Fruit fly (Drosophila melanogaster): ENCODE data around the gene Erk7.

Erk7 gene

DNA sequence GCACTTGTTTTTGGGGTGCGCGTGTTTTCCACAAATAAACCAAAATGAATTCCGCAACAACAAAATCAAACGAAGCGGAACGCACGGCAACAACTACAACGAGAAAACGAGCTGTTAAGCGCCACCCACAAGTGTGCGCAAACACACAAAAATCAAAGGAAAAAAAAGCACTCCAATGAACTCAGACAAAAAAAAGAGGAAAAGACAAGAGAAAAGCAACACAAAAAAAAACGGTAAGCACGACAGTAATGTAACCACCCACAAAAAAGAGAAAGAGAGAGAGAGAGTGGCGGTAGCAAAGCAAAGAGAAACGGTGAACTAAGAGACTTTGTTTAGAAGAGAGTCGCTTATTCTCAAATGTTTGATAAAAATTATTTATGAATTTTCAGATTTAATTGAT, 38.2 kb upstream of the Erk7 start (continued):
- TF ChIP-seq CG31627 (GFP tag; optimal IDR thresholded peaks at IDR 0.05) (no peak), Ets21C (GFP tag; optimal IDR thresholded peaks at IDR 0.05) (no peak), CG11762 (GFP tag; optimal IDR thresholded peaks at IDR 0.05; ENCODE audit: insufficient read depth) (peak; percentile 74), CG6792 (GFP tag; optimal IDR thresholded peaks at IDR 0.05) (peak; percentile 54), CG6808 (GFP tag; optimal IDR thresholded peaks at IDR 0.05) (peak; percentile 87), CG6163 (GFP tag; IDR thresholded peaks at IDR 0.05) (peak; percentile 98), Gug (GFP tag; IDR thresholded peaks at IDR 0.05) (peak; percentile 77), Met (GFP tag; optimal IDR thresholded peaks at IDR 0.05) (peak; percentile 70), CG8119 (GFP tag; IDR thresholded peaks at IDR 0.05) (peak; percentile 98), cyc (GFP tag; optimal IDR thresholded peaks at IDR 0.05) (no peak), CG1621 (tag; optimal IDR thresholded peaks at IDR 0.05) (peak; percentile 74), CG6854 (GFP tag; optimal IDR thresholded peaks at IDR 0.05) (peak; percentile 94), lz (GFP tag; optimal IDR thresholded peaks at IDR 0.05) (peak; percentile 62), Sox14 (GFP tag; optimal IDR thresholded peaks at IDR 0.05) (peak; percentile 56), fd59A (GFP tag; optimal IDR thresholded peaks at IDR 0.05) (peak; percentile 48), CG8319 (GFP tag; optimal IDR thresholded peaks at IDR 0.05) (peak; percentile 60), ss (GFP tag; optimal IDR thresholded peaks at IDR 0.05) (peak; percentile 90 to 92), fkh (GFP tag; optimal IDR thresholded peaks at IDR 0.05) (no peak), salr (GFP tag; optimal IDR thresholded peaks at IDR 0.05) (peak; percentile 36 to 80), CG9139 (GFP tag; optimal IDR thresholded peaks at IDR 0.05) (peak; percentile 90), Smox (GFP tag; optimal IDR thresholded peaks at IDR 0.05) (peak; percentile 49)

- TF ChIP-seq Ets21C (GFP tag; optimal IDR thresholded peaks at IDR 0.05) (peak; percentile 5), Smox (GFP tag; optimal IDR thresholded peaks at IDR 0.05) (peak; percentile 35), esn (GFP tag; optimal IDR thresholded peaks at IDR 0.05) (peak; percentile 46), CG31627 (GFP tag; optimal IDR thresholded peaks at IDR 0.05) (peak; percentile 51), Met (GFP tag; optimal IDR thresholded peaks at IDR 0.05) (peak; percentile 18), salr (GFP tag; optimal IDR thresholded peaks at IDR 0.05) (no peak), lz (GFP tag; optimal IDR thresholded peaks at IDR 0.05) (peak; percentile 59), fkh (GFP tag; optimal IDR thresholded peaks at IDR 0.05) (no peak), Blimp-1 (GFP tag; optimal IDR thresholded peaks at IDR 0.05) (no peak), Hr39 (GFP tag; optimal IDR thresholded peaks at IDR 0.05) (peak; percentile 18), Hr4 (GFP tag; optimal IDR thresholded peaks at IDR 0.05) (no peak), fd85E (GFP tag; optimal IDR thresholded peaks at IDR 0.05) (no peak), Sox102F (GFP tag; optimal IDR thresholded peaks at IDR 0.05) (peak; percentile 36), CG6276 (GFP tag; optimal IDR thresholded peaks at IDR 0.05) (no peak), Eip78C (GFP tag) (peak; percentile 48), acj6 (GFP tag; optimal IDR thresholded peaks at IDR 0.05) (no peak), CG8632 (GFP tag; optimal IDR thresholded peaks at IDR 0.05) (no peak), svp (GFP tag) (peak; percentile 14), CG8319 (GFP tag; optimal IDR thresholded peaks at IDR 0.05) (no peak), achi (GFP tag; optimal IDR thresholded peaks at IDR 0.05) (no peak), Eip93F (GFP tag; optimal IDR thresholded peaks at IDR 0.05) (no peak), spab (GFP tag; optimal IDR thresholded peaks at IDR 0.05) (no peak), dac (GFP tag; optimal IDR thresholded peaks at IDR 0.05) (no peak), CG6854 (GFP tag; optimal IDR thresholded peaks at IDR 0.05) (no peak), vri (GFP tag; optimal IDR thresholded peaks at IDR 0.05) (peak; percentile 10), eg (GFP tag; IDR thresholded peaks at IDR 0.05) (no peak), CG11902 (GFP tag; optimal IDR thresholded peaks at IDR 0.05) (no peak), topi (GFP tag; optimal IDR thresholded peaks at IDR 0.05) (peak; percentile 27), CG8119 (GFP tag; IDR thresholded peaks at IDR 0.05) (no peak), CG3919 (GFP tag; optimal IDR thresholded peaks at IDR 0.05) (no peak), Sox14 (GFP tag; optimal IDR thresholded peaks at IDR 0.05) (peak; percentile 19), CG9139 (GFP tag; optimal IDR thresholded peaks at IDR 0.05) (no peak), Hr38 (GFP tag; optimal IDR thresholded peaks at IDR 0.05) (no peak), fd59A (GFP tag; optimal IDR thresholded peaks at IDR 0.05) (no peak), CG11762 (GFP tag; optimal IDR thresholded peaks at IDR 0.05; ENCODE audit: insufficient read depth) (no peak), CG6792 (GFP tag; optimal IDR thresholded peaks at IDR 0.05) (no peak), CG6163 (GFP tag; IDR thresholded peaks at IDR 0.05) (no peak), Gug (GFP tag; IDR thresholded peaks at IDR 0.05) (no peak)
Observed at dm6 chrX:9297661-9298433, 30.3 kb upstream of the Erk7 start.
